Worm (Caenorhabditis elegans): ENCODE results near the gene sfxn-5.
A peak's percentile ranks its signal among the peaks of the same experiment; 100 is the strongest.

DNA sequence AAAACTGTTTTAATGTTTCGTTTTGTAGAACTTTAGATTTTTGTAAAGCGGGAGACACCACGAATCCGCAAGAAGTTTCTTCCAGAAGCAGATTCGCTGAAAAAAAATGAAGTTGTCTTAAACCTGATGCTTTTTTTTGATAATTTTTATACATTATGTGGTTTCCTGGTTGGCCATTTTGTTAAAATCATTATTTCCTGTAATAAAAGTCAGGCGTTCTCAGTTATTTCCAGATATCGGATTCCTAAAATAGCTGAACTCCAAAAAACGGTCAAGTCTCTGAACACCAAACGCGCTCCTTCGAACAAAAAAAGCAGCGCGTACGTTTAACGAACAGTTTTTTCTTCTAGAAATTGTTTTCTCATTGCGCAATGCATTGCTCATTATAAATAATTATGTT is 32.5 kb upstream of the sfxn-5 start:
- TF ChIP-seq cnd-1 (tag; optimal IDR thresholded peaks at IDR 0.05) = no peak
- TF ChIP-seq lin-32 (GFP tag; optimal IDR thresholded peaks at IDR 0.05) = no peak
- no peak for TF ChIP-seq unc-39 (tag; optimal IDR thresholded peaks at IDR 0.05)
- TF ChIP-seq lsy-2 (tag; optimal IDR thresholded peaks at IDR 0.05) = peak; percentile 10
- no peak for TF ChIP-seq snpc-4 (tag; optimal IDR thresholded peaks at IDR 0.05)

All from whole organism, mixed stage, embryonic.